Worm (Caenorhabditis elegans) whole organism, L1 larva: ENCODE results near the gene snf-7.

Experiments used
- C16A3.4 ChIP-seq: fragments of 150-350 bp; optimal IDR thresholded peaks from 2 replicates; lab custom pipeline; 2014; ENCODE audit warnings: missing biosample characterization, missing genetic modification characterization
- F16B12.6 ChIP-seq: fragments of 150-350 bp; optimal IDR thresholded peaks from 2 replicates; lab custom pipeline; 2014; ENCODE audit warnings: missing biosample characterization, missing genetic modification characterization
- alr-1 ChIP-seq: fragments of 200-800 bp; sonication (Bioruptor generic); optimal IDR thresholded peaks from 2 replicates; lab custom pipeline; 2018; ENCODE audit warnings: borderline replicate concordance, mild to moderate bottlenecking, missing genetic modification characterization, missing compliant biosample characterization
- blmp-1 ChIP-seq: fragments of 150-350 bp; optimal IDR thresholded peaks from 2 replicates; lab custom pipeline; 2014; ENCODE audit warnings: missing biosample characterization, missing genetic modification characterization
- ceh-63 ChIP-seq: fragments of 200-800 bp; sonication (Bioruptor generic); optimal IDR thresholded peaks from 2 replicates; lab custom pipeline; 2018; ENCODE audit warnings: mild to moderate bottlenecking, missing genetic modification characterization, missing compliant biosample characterization
- ceh-8 ChIP-seq: fragments of 200-800 bp; sonication (Bioruptor generic); optimal IDR thresholded peaks from 2 replicates; lab custom pipeline; 2018; ENCODE audit warnings: mild to moderate bottlenecking, missing genetic modification characterization, moderate library complexity, missing compliant biosample characterization
- ceh-82 ChIP-seq, 3 experiments: fragments of 150-350 bp in 1 of 3; sonication (generic microtip) in 2 of 3; optimal IDR thresholded peaks; 2 replicates each; lab custom pipeline; 2014 to 2017; ENCODE audit warnings: missing biosample characterization in 3 of 3, missing genetic modification characterization in 3 of 3
- efl-1 ChIP-seq, 4 experiments: fragments of 150-350 bp; optimal IDR thresholded peaks in 3 of 4; peaks in 1 of 4; 1 replicate in 1 of 4; 2 replicates in 3 of 4; lab custom pipeline; 2014; ENCODE audit warnings: missing biosample characterization in 2 of 4, missing genetic modification characterization in 2 of 4, missing genetic modification reagents in 2 of 4
- elt-2 ChIP-seq: sonication (generic microtip); optimal IDR thresholded peaks from 2 replicates; lab custom pipeline; 2016; ENCODE audit warnings: missing genetic modification characterization, mild to moderate bottlenecking, inconsistent platforms, missing compliant biosample characterization, missing genetic modification reagents
- elt-3 ChIP-seq, 6 experiments: fragments of 150-350 bp in 1 of 6; sonication (generic microtip); optimal IDR thresholded peaks; 2 replicates each; lab custom pipeline; 2017 to 2018; ENCODE audit warnings: missing biosample characterization in 6 of 6, missing genetic modification characterization in 6 of 6, inconsistent platforms in 1 of 6
- ets-5 ChIP-seq: fragments of 200-800 bp; sonication (Bioruptor generic); IDR thresholded peaks from 2 replicates; pipeline ENCODE4 v1.3.6; 2022; ENCODE audit warnings: missing genetic modification characterization, missing compliant biosample characterization
- fkh-4 ChIP-seq: sonication (generic microtip); optimal IDR thresholded peaks from 2 replicates; lab custom pipeline; 2016; ENCODE audit warnings: missing compliant biosample characterization, missing genetic modification characterization, borderline replicate concordance
- fos-1 ChIP-seq: fragments of 150-350 bp; optimal IDR thresholded peaks from 2 replicates; lab custom pipeline; 2014; ENCODE audit warnings: missing biosample characterization, missing genetic modification characterization
- hpl-2 ChIP-seq: fragments of 150-350 bp; optimal IDR thresholded peaks from 2 replicates; lab custom pipeline; 2014; ENCODE audit warnings: missing biosample characterization, missing genetic modification reagents, missing genetic modification characterization
- jun-1 ChIP-seq: fragments of 150-350 bp; optimal IDR thresholded peaks from 2 replicates; lab custom pipeline; 2014; ENCODE audit warnings: missing biosample characterization, missing genetic modification reagents, missing genetic modification characterization
- lin-14 ChIP-seq: fragments of 200-800 bp; sonication (Bioruptor generic); optimal IDR thresholded peaks from 2 replicates; lab custom pipeline; 2018; ENCODE audit warnings: mild to moderate bottlenecking, missing genetic modification characterization, moderate library complexity, missing compliant biosample characterization
- lin-39 ChIP-seq: fragments of 150-350 bp; optimal IDR thresholded peaks from 2 replicates; lab custom pipeline; 2014; ENCODE audit warnings: missing biosample characterization, missing genetic modification reagents, missing genetic modification characterization
- lir-3 ChIP-seq: sonication (generic microtip); optimal IDR thresholded peaks from 2 replicates; lab custom pipeline; 2016; ENCODE audit warnings: mild to moderate bottlenecking, missing genetic modification characterization, moderate library complexity, missing compliant biosample characterization; ENCODE audit not compliant: poor library complexity
- lsy-2 ChIP-seq, 2 experiments: fragments of 150-350 bp; optimal IDR thresholded peaks; 2 replicates each; lab custom pipeline; 2014; ENCODE audit warnings: missing biosample characterization in 2 of 2, missing genetic modification characterization in 2 of 2
- mdl-1 ChIP-seq, 2 experiments: fragments of 150-350 bp; optimal IDR thresholded peaks; 2 replicates each; lab custom pipeline; 2014 to 2017; ENCODE audit warnings: missing biosample characterization in 2 of 2, missing genetic modification characterization in 2 of 2, inconsistent platforms in 1 of 2
- mef-2 ChIP-seq: fragments of 150-350 bp; optimal IDR thresholded peaks from 2 replicates; lab custom pipeline; 2014; ENCODE audit warnings: missing biosample characterization, missing genetic modification characterization
- mep-1 ChIP-seq: fragments of 150-350 bp; optimal IDR thresholded peaks from 2 replicates; lab custom pipeline; 2014; ENCODE audit warnings: missing biosample characterization, missing genetic modification characterization
- nhr-11 ChIP-seq: fragments of 150-350 bp; optimal IDR thresholded peaks from 2 replicates; lab custom pipeline; 2014; ENCODE audit warnings: missing biosample characterization, missing genetic modification characterization
- nhr-12 ChIP-seq: sonication (generic microtip); optimal IDR thresholded peaks from 2 replicates; lab custom pipeline; 2017; ENCODE audit warnings: missing biosample characterization, missing genetic modification characterization
- nhr-19 ChIP-seq: fragments of 200-800 bp; sonication (Bioruptor generic); conservative IDR thresholded peaks from 2 replicates; pipeline ENCODE4 v1.3.6; 2022; ENCODE audit warnings: missing genetic modification characterization, missing compliant biosample characterization
- nhr-237 ChIP-seq: fragments of 150-350 bp; optimal IDR thresholded peaks from 2 replicates; lab custom pipeline; 2014; ENCODE audit warnings: missing biosample characterization, missing genetic modification characterization
- nhr-47 ChIP-seq: sonication (generic microtip); optimal IDR thresholded peaks from 2 replicates; lab custom pipeline; 2016; ENCODE audit warnings: mild to moderate bottlenecking, missing genetic modification characterization, moderate library complexity, missing compliant biosample characterization
- nhr-71 ChIP-seq: sonication (generic microtip); optimal IDR thresholded peaks from 2 replicates; lab custom pipeline; 2016; ENCODE audit warnings: mild to moderate bottlenecking, missing genetic modification characterization, moderate library complexity, missing compliant biosample characterization
- nhr-76 ChIP-seq: sonication (generic microtip); optimal IDR thresholded peaks from 2 replicates; lab custom pipeline; 2017; ENCODE audit warnings: missing biosample characterization, missing genetic modification characterization
- nhr-85 ChIP-seq: sonication (generic microtip); peaks from one replicate; lab custom pipeline; 2016; ENCODE audit warnings: missing genetic modification characterization, inconsistent platforms, missing compliant biosample characterization
- nhr-90 ChIP-seq: sonication (generic microtip); optimal IDR thresholded peaks from 2 replicates; lab custom pipeline; 2016; ENCODE audit warnings: mild to moderate bottlenecking, missing genetic modification characterization, missing compliant biosample characterization; ENCODE audit not compliant: poor library complexity
- pax-3 ChIP-seq: fragments of 200-800 bp; sonication (Bioruptor generic); optimal IDR thresholded peaks from 2 replicates; lab custom pipeline; 2018; ENCODE audit warnings: mild to moderate bottlenecking, missing genetic modification characterization, moderate library complexity, missing compliant biosample characterization
- snu-23 ChIP-seq: sonication (generic microtip); optimal IDR thresholded peaks from 2 replicates; lab custom pipeline; 2016; ENCODE audit warnings: missing genetic modification characterization, missing compliant biosample characterization
- sup-37 ChIP-seq: fragments of 200-800 bp; sonication (Bioruptor generic); optimal IDR thresholded peaks from 2 replicates; lab custom pipeline; 2018; ENCODE audit warnings: mild to moderate bottlenecking, missing genetic modification characterization, missing compliant biosample characterization
- unc-130 ChIP-seq: fragments of 150-350 bp; optimal IDR thresholded peaks from 2 replicates; lab custom pipeline; 2017; ENCODE audit warnings: missing biosample characterization, missing genetic modification characterization, inconsistent platforms
- unc-98 ChIP-seq: fragments of 200-800 bp; sonication (Bioruptor generic); IDR thresholded peaks from 2 replicates; pipeline ENCODE4 v1.3.6; 2022; ENCODE audit warnings: missing genetic modification characterization, missing compliant biosample characterization
- vab-15 ChIP-seq: sonication (generic microtip); optimal IDR thresholded peaks from 2 replicates; lab custom pipeline; 2017; ENCODE audit warnings: missing genotype, mild to moderate bottlenecking, missing genetic modification characterization, missing compliant biosample characterization
- xbp-1 ChIP-seq: sonication (generic microtip); optimal IDR thresholded peaks from 2 replicates; lab custom pipeline; 2016; ENCODE audit warnings: missing genetic modification characterization, missing compliant biosample characterization
- ztf-11 ChIP-seq, 2 experiments: sonication (generic microtip); optimal IDR thresholded peaks; 2 replicates each; lab custom pipeline; 2016 to 2017; ENCODE audit warnings: missing genetic modification characterization in 2 of 2, missing biosample characterization in 1 of 2, missing compliant biosample characterization in 1 of 2
- ztf-4 ChIP-seq: fragments of 150-350 bp; optimal IDR thresholded peaks from 2 replicates; lab custom pipeline; 2014; ENCODE audit warnings: missing biosample characterization, missing genetic modification characterization

Gene snf-7

ce11 chrIII:13015754-13016317 lies 10.6 kb downstream of the snf-7 start (continued):
- peak in 1 of 3 experiments; percentile 57 for TF ChIP-seq ceh-82 (tag; optimal IDR thresholded peaks at IDR 0.05; lab: Kevin White, UChicago)
- TF ChIP-seq fkh-4 (tag; lab: Kevin White, UChicago): no peak
- peak; percentile 5 for TF ChIP-seq lir-3 (tag; lab: Kevin White, UChicago)
- TF ChIP-seq jun-1 (tag; lab: Kevin White, UChicago): peak; percentile 56
- TF ChIP-seq xbp-1: no peak
- no peak for TF ChIP-seq alr-1
- peak; percentile 50 for TF ChIP-seq vab-15
- no peak for TF ChIP-seq ztf-4
- peak; percentile 6 for TF ChIP-seq pax-3 (tag; lab: Kevin White, UChicago)
- TF ChIP-seq nhr-12 (tag; lab: Kevin White, UChicago): no peak
- TF ChIP-seq mef-2 (tag; lab: Kevin White, UChicago): no peak
- TF ChIP-seq mdl-1 (tag; optimal IDR thresholded peaks at IDR 0.05; lab: Kevin White, UChicago): peak in 1 of 2 experiments; percentile 36
- TF ChIP-seq nhr-19: peak; percentile 25
- TF ChIP-seq F16B12.6: peak; percentile 18
- no peak for TF ChIP-seq sup-37 (GFP tag; lab: Kevin White, UChicago)
- TF ChIP-seq ets-5 (GFP tag; lab: Robert Waterston, UW): no peak
- TF ChIP-seq fos-1 (tag; lab: Kevin White, UChicago): peak; percentile 29
- TF ChIP-seq elt-2 (tag; lab: Kevin White, UChicago): peak; percentile 18
- no peak for TF ChIP-seq lin-39 (tag; lab: Kevin White, UChicago)
- no peak for TF ChIP-seq nhr-237 (tag; lab: Kevin White, UChicago)

- peak; percentile 24 for TF ChIP-seq nhr-71
- peak; percentile 12 for TF ChIP-seq C16A3.4
- no peak for TF ChIP-seq nhr-11
- peak in 1 of 6 experiments; percentile 10 for TF ChIP-seq elt-3 (tag; optimal IDR thresholded peaks at IDR 0.05; lab: Kevin White, UChicago)
- no peak for TF ChIP-seq xbp-1
- no peak for TF ChIP-seq ztf-4
- TF ChIP-seq snu-23 (GFP tag; lab: Kevin White, UChicago): peak; percentile 42
- TF ChIP-seq nhr-12 (tag; lab: Kevin White, UChicago): no peak
- TF ChIP-seq elt-2 (tag; lab: Kevin White, UChicago): no peak
- TF ChIP-seq lir-3 (tag; lab: Kevin White, UChicago): no peak
- TF ChIP-seq efl-1 (optimal IDR thresholded peaks at IDR 0.05; lab: Kevin White, UChicago): no peak
- TF ChIP-seq efl-1 (GFP tag; optimal IDR thresholded peaks at IDR 0.05 in 1 of 2; lab: Kevin White, UChicago): peak in 1 of 2 experiments; percentile 72
- peak; percentile 78 for TF ChIP-seq lin-14 (GFP tag; lab: Kevin White, UChicago)
- TF ChIP-seq ztf-11 (tag; optimal IDR thresholded peaks at IDR 0.05; lab: Kevin White, UChicago): no peak
- TF ChIP-seq nhr-76 (tag; lab: Kevin White, UChicago): no peak
- TF ChIP-seq nhr-47 (tag; lab: Kevin White, UChicago): peak; percentile 14
- TF ChIP-seq blmp-1 (tag; lab: Kevin White, UChicago): peak; percentile 62
- TF ChIP-seq lin-39 (tag; lab: Kevin White, UChicago): no peak
- TF ChIP-seq mep-1 (tag; lab: Kevin White, UChicago): peak; percentile 39
- peak; percentile 85 for TF ChIP-seq nhr-85 (tag; lab: Kevin White, UChicago)
- TF ChIP-seq unc-130 (tag; lab: Kevin White, UChicago): no peak
- TF ChIP-seq nhr-90 (tag; lab: Kevin White, UChicago): peak; percentile 46
- TF ChIP-seq lsy-2 (tag; optimal IDR thresholded peaks at IDR 0.05; lab: Kevin White, UChicago): peak in 1 of 2 experiments; percentile 16
- TF ChIP-seq, all 84 proteins: peak for 12
These were observed 13.4 kb downstream of the snf-7 start, which contains the start of gene col-98 for ce11 chrIII:13018619-13019018. col-98 (plus strand) TSS chrIII:13019008.

- TF ChIP-seq unc-98: no peak
- peak; percentile 79 for TF ChIP-seq ceh-8 (GFP tag; lab: Kevin White, UChicago)
- no peak for TF ChIP-seq ceh-63 (GFP tag; lab: Kevin White, UChicago)
- TF ChIP-seq snu-23 (GFP tag; lab: Kevin White, UChicago): no peak
- no peak for TF ChIP-seq hpl-2 (GFP tag; lab: Kevin White, UChicago)
These were observed 14.4 kb downstream of the snf-7 start for ce11 chrIII:13019547-13020098.
